Worm (Caenorhabditis elegans): ENCODE measurements around the gene acs-1.

- TF ChIP-seq pha-4 (tag; optimal IDR thresholded peaks at IDR 0.05) = no peak
- TF ChIP-seq ceh-30 (tag; optimal IDR thresholded peaks at IDR 0.05) = no peak
Observed at ce11 chrV:6511121-6511520, 13.7 kb upstream of the acs-1 start, which contains the start of gene ubh-1.
